Worm (Caenorhabditis elegans) whole organism, young adult: ENCODE results near the gene Y68A4A.13.

Experiments used
- madf-8 ChIP-seq: fragments of 200-800 bp; sonication (Bioruptor generic); conservative IDR thresholded peaks from 2 replicates; pipeline ENCODE4 v1.3.6; 2022; ENCODE audit warnings: missing genetic modification reagents, missing genetic modification characterization, missing compliant biosample characterization
- mxl-1 ChIP-seq: sonication (generic microtip); optimal IDR thresholded peaks from 2 replicates; lab custom pipeline; 2016; ENCODE audit warnings: missing genetic modification characterization, missing compliant biosample characterization
- pha-4 ChIP-seq: fragments of 150-350 bp; sonication (generic microtip); optimal IDR thresholded peaks from 2 replicates; lab custom pipeline; 2014; ENCODE audit warnings: missing biosample characterization, missing genetic modification reagents, missing genetic modification characterization
- snpc-4 ChIP-seq, 5 experiments: fragments of 150-350 bp in 1 of 5; sonication (generic microtip) in 4 of 5; optimal IDR thresholded peaks; 2 replicates each; lab custom pipeline; 2014 to 2018; ENCODE audit warnings: missing genetic modification characterization in 5 of 5, missing biosample characterization in 3 of 5, antibody characterized with exemption in 2 of 5, mild to moderate bottlenecking in 2 of 5, missing compliant biosample characterization in 2 of 5, missing genotype in 2 of 5, moderate library complexity in 2 of 5, missing genetic modification reagents in 1 of 5

DNA sequence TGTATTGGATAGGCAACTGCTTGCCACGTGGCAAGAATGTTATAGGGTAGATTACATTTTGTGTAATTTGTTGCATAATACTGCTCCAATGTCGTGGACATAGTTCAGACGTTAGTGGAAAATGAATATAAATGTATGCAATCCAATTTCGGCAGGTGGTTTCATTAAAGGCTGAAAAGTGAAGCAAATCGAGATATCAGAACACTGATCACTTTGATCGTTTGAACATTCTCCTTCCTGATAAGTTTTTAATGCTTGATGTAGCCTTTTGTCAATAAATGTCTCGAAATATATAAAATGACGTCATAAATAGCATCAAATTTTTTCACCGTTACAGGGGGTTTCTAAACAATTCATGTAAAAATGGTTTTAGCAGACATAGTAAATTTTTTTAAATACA, 12.4 kb upstream of the Y68A4A.13 start, which contains the start of gene srh-109:
- TF ChIP-seq snpc-4 (GFP tag; optimal IDR thresholded peaks at IDR 0.05; lab: Kevin White, UChicago) (no peak), snpc-4 (tag; optimal IDR thresholded peaks at IDR 0.05; lab: Kevin White, UChicago) (no peak), madf-8 (GFP tag; lab: Robert Waterston, UW) (no peak), mxl-1 (tag; lab: Kevin White, UChicago) (no peak), pha-4 (no peak)
